Fruit fly (Drosophila melanogaster): ENCODE data around the gene Dbct.

Gene Dbct

DNA sequence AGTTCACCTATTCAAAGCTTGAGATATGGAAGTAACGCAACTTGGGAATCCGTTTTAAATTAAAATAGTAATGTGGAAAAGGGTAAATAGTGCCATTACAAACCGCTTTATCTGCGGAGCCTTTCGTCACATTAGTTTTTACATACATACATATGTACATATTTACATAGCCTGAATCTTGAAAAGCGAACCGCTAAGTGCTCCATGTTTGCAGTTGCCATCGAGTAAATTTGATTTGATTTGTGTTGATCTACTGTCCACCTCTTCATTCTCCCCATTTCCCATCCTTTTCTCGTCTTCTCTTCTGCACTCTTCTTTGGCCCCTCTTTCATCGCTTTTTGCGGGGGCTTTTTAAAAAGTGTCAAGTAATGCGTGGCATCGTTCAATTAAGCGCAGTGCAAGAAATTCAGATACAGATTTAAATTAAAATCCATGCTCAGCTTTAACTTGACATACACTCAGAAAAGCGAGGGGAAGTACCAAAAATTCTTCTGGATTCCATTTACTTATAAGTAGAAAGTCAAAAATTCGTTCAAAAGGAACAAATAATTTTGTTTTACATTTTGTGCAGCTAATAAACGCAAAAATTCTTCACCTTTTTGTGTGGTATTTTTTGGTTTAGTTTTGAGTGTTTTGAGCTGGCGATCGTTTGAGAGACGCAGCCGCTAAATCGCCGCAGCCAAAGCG is 42.8 kb upstream of the Dbct start (continued):
- TF ChIP-seq CG13296 (GFP tag; optimal IDR thresholded peaks at IDR 0.05) = peak; percentile 91
- peak; percentile 88 for TF ChIP-seq BtbVII (GFP tag; optimal IDR thresholded peaks at IDR 0.05)
- TF ChIP-seq fd102C (GFP tag; optimal IDR thresholded peaks at IDR 0.05) = no peak
- peak; percentile 89 for TF ChIP-seq CG11398 (GFP tag; optimal IDR thresholded peaks at IDR 0.05)
- TF ChIP-seq CG12942 (GFP tag; optimal IDR thresholded peaks at IDR 0.05) = peak; percentile 73
- TF ChIP-seq lilli (GFP tag; optimal IDR thresholded peaks at IDR 0.05) = no peak
- peak; percentile 0 for TF ChIP-seq emc (GFP tag; optimal IDR thresholded peaks at IDR 0.05)
- peak; percentile 84 for TF ChIP-seq CG12299 (tag; optimal IDR thresholded peaks at IDR 0.05)
- TF ChIP-seq cas (GFP tag; IDR thresholded peaks at IDR 0.05) = no peak
- TF ChIP-seq CG6854 (GFP tag; optimal IDR thresholded peaks at IDR 0.05) = peak; percentile 67
- TF ChIP-seq nerfin-1 (tag; optimal IDR thresholded peaks at IDR 0.05) = peak; percentile 82
- TF ChIP-seq fd3F (GFP tag; optimal IDR thresholded peaks at IDR 0.05) = peak; percentile 69
- peak; percentile 74 for TF ChIP-seq zfh1 (GFP tag; IDR thresholded peaks at IDR 0.05)
- peak; percentile 52 for TF ChIP-seq Dek (tag; optimal IDR thresholded peaks at IDR 0.05)
- peak; percentile 95 for TF ChIP-seq lab (GFP tag; optimal IDR thresholded peaks at IDR 0.05)
- peak; percentile 76 for TF ChIP-seq psq (GFP tag; optimal IDR thresholded peaks at IDR 0.05)
- TF ChIP-seq CG6683 (GFP tag; optimal IDR thresholded peaks at IDR 0.05) = peak; percentile 76
- TF ChIP-seq CG15011 (GFP tag; optimal IDR thresholded peaks at IDR 0.05) = peak; percentile 86
- TF ChIP-seq CG17186 (GFP tag; optimal IDR thresholded peaks at IDR 0.05) = peak; percentile 30
- no peak for TF ChIP-seq HmgD (GFP tag; optimal IDR thresholded peaks at IDR 0.05)
- no peak for TF ChIP-seq tna (GFP tag; IDR thresholded peaks at IDR 0.05; ENCODE audit: partially characterized antibody)
- TF ChIP-seq CG10274 (GFP tag; optimal IDR thresholded peaks at IDR 0.05) = peak; percentile 76
- TF ChIP-seq Oaz (GFP tag; IDR thresholded peaks at IDR 0.05) = no peak
- TF ChIP-seq amos (GFP tag; IDR thresholded peaks at IDR 0.05; ENCODE audit: partially characterized antibody) = no peak
- peak; percentile 18; the same call in 1 of the 2 replicates for TF ChIP-seq CG31224 (GFP tag; IDR thresholded peaks at IDR 0.05)
- no peak for TF ChIP-seq fru (optimal IDR thresholded peaks at IDR 0.05)
- no peak for TF ChIP-seq al (GFP tag; IDR thresholded peaks at IDR 0.05)
- no peak for TF ChIP-seq pan (optimal IDR thresholded peaks at IDR 0.05)
- peak in 1 of 2 experiments; percentile 83 for TF ChIP-seq pan (GFP tag; optimal IDR thresholded peaks at IDR 0.05 in 1 of 2, IDR thresholded peaks at IDR 0.05 in 1 of 2)
- no peak for TF ChIP-seq C15 (GFP tag; IDR thresholded peaks at IDR 0.05)
- peak; percentile 63 for TF ChIP-seq CG8281 (tag; optimal IDR thresholded peaks at IDR 0.05)
- TF ChIP-seq chm (GFP tag; IDR thresholded peaks at IDR 0.05) = peak; percentile 92
- TF ChIP-seq CG9609 (GFP tag; optimal IDR thresholded peaks at IDR 0.05) = peak; percentile 47
- TF ChIP-seq CG16779 (GFP tag; IDR thresholded peaks at IDR 0.05) = peak; percentile 41; the same call in 1 of the 2 replicates
- peak; percentile 72 for TF ChIP-seq Fer2 (tag; optimal IDR thresholded peaks at IDR 0.05)
- TF ChIP-seq CG3726 (GFP tag; IDR thresholded peaks at IDR 0.05) = 0 out of 3 replicates have a peak, but pooled peaks have one; percentile 30
- TF ChIP-seq Sox100B (GFP tag; optimal IDR thresholded peaks at IDR 0.05) = peak; percentile 92
- TF ChIP-seq CG30020 (tag; optimal IDR thresholded peaks at IDR 0.05) = peak; percentile 1
- no peak for TF ChIP-seq inv (GFP tag; IDR thresholded peaks at IDR 0.05; ENCODE audit: partially characterized antibody)
- peak; percentile 16 for TF ChIP-seq CG3065 (GFP tag; optimal IDR thresholded peaks at IDR 0.05)
- peak; percentile 58 for TF ChIP-seq Atf3 (GFP tag; optimal IDR thresholded peaks at IDR 0.05)
- TF ChIP-seq mld (GFP tag; IDR thresholded peaks at IDR 0.05; ENCODE audit: partially characterized antibody) = no peak
- TF ChIP-seq CG10366 (GFP tag; IDR thresholded peaks at IDR 0.05) = peak; percentile 7; the same call in 1 of the 2 replicates
- TF ChIP-seq CG7271 (tag; optimal IDR thresholded peaks at IDR 0.05) = peak; percentile 68
- no peak for TF ChIP-seq CG42726 (GFP tag; IDR thresholded peaks at IDR 0.05; ENCODE audit: partially characterized antibody)
- peak; percentile 81 for TF ChIP-seq ara (GFP tag; IDR thresholded peaks at IDR 0.05)
- TF ChIP-seq CG9727 (GFP tag; optimal IDR thresholded peaks at IDR 0.05) = peak; percentile 79
- TF ChIP-seq Vsx1 (GFP tag; optimal IDR thresholded peaks at IDR 0.05) = peak; percentile 93
- peak; percentile 96 for TF ChIP-seq CG6813 (GFP tag; optimal IDR thresholded peaks at IDR 0.05)

Measured in whole organism, embryonic.